Fruit fly (Drosophila melanogaster): ENCODE data around the gene Sry-beta.
A peak's percentile ranks its signal among the peaks of the same experiment; 100 is the strongest.

Gene Sry-beta

DNA sequence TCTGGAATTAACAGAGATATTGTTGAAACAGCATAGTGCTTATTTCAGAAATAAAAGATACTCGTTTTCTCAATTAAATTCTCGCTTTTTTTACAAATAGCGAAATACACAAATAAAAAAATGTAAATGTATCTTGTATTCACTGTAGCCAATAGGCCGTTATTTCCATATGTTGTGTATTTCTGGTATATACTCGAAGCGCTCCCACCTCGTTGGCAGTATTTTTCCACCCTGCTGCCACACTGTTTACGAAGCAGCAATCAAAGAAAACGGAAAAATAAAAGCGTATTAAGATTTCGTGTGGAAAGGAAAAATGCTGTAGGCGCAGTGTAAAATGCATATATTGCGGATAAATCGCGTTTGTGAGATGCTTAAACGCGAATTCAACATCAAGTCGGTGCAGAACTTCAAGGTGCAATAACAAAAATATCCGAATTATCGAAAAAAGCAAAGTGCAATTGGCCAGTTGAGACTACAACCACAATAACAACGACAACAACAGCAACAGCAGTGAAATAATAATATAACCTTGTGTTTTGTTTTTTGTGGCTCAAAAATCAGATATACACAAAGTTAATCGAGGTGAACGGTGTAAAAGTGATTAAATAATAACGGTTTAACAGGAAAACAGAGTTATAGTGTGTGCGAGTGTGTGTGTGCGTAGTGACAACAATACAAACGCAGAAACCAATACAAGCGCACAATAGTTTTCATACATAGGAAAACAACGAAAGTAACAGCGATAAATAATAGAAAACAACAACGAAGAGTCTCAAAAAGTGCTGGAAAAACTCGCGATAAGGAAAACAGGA is 18.7 kb downstream of the Sry-beta start, which contains the start of gene sima (continued):
- TF ChIP-seq wor (GFP tag; IDR thresholded peaks at IDR 0.05) (no peak), eyg (GFP tag; optimal IDR thresholded peaks at IDR 0.05) (peak; percentile 35), Fer3 (tag; optimal IDR thresholded peaks at IDR 0.05) (peak; percentile 12), Lim3 (GFP tag; IDR thresholded peaks at IDR 0.05) (no peak), CG16863 (GFP tag; optimal IDR thresholded peaks at IDR 0.05) (peak; percentile 23), CG31441 (GFP tag; IDR thresholded peaks at IDR 0.05) (no peak), HLH4C (GFP tag; IDR thresholded peaks at IDR 0.05; ENCODE audit: partially characterized antibody) (no peak), CG4820 (GFP tag; optimal IDR thresholded peaks at IDR 0.05) (peak; percentile 8), CG12071 (GFP tag; optimal IDR thresholded peaks at IDR 0.05) (peak; percentile 1), CG7271 (tag; optimal IDR thresholded peaks at IDR 0.05) (peak; percentile 14), Camta (GFP tag; optimal IDR thresholded peaks at IDR 0.05) (peak; percentile 30), Lpt (GFP tag; optimal IDR thresholded peaks at IDR 0.05) (no peak), ac (GFP tag; optimal IDR thresholded peaks at IDR 0.05) (no peak), maf-S (GFP tag; optimal IDR thresholded peaks at IDR 0.05) (peak; percentile 55), CG9932 (GFP tag; IDR thresholded peaks at IDR 0.05) (peak; percentile 63), CG7928 (GFP tag; optimal IDR thresholded peaks at IDR 0.05) (no peak), CG15696 (tag; optimal IDR thresholded peaks at IDR 0.05) (no peak), CG32532 (GFP tag; IDR thresholded peaks at IDR 0.05) (peak; percentile 61), Opbp (GFP tag; IDR thresholded peaks at IDR 0.05; ENCODE audit: partially characterized antibody) (no peak), CrebB (tag; optimal IDR thresholded peaks at IDR 0.05) (no peak), CG10565 (GFP tag; optimal IDR thresholded peaks at IDR 0.05) (no peak), peb (GFP tag; IDR thresholded peaks at IDR 0.05) (no peak), sr (GFP tag; IDR thresholded peaks at IDR 0.05) (no peak), CG17802 (tag; optimal IDR thresholded peaks at IDR 0.05) (no peak), Spps (tag; optimal IDR thresholded peaks at IDR 0.05) (no peak), Pdp1 (GFP tag; optimal IDR thresholded peaks at IDR 0.05) (peak; percentile 16 to 61), CG34224 (GFP tag; IDR thresholded peaks at IDR 0.05; ENCODE audit: partially characterized antibody) (no peak), Dref (GFP tag; IDR thresholded peaks at IDR 0.05) (no peak), CG9876 (GFP tag; optimal IDR thresholded peaks at IDR 0.05) (no peak), CG6813 (GFP tag; optimal IDR thresholded peaks at IDR 0.05) (no peak), Hr78 (GFP tag; optimal IDR thresholded peaks at IDR 0.05) (no peak), NC2α (GFP tag; optimal IDR thresholded peaks at IDR 0.05) (no peak), sisA (GFP tag; IDR thresholded peaks at IDR 0.05) (no peak), jigr1 (GFP tag; IDR thresholded peaks at IDR 0.05) (no peak), CG30431 (GFP tag; optimal IDR thresholded peaks at IDR 0.05) (no peak), H15 (GFP tag; IDR thresholded peaks at IDR 0.05) (no peak), bigmax (GFP tag; optimal IDR thresholded peaks at IDR 0.05) (no peak), Taf1 (GFP tag; IDR thresholded peaks at IDR 0.05) (0 out of 2 replicates have a peak, but pooled peaks have one; percentile 33), aop (GFP tag; IDR thresholded peaks at IDR 0.05) (no peak), tio (GFP tag; optimal IDR thresholded peaks at IDR 0.05) (no peak), CG6689 (GFP tag; IDR thresholded peaks at IDR 0.05) (no peak), CG15479 (GFP tag; optimal IDR thresholded peaks at IDR 0.05) (no peak), ATbp (GFP tag; optimal IDR thresholded peaks at IDR 0.05) (no peak), chm (GFP tag; IDR thresholded peaks at IDR 0.05) (peak; percentile 48; the same call in 1 of the 2 replicates), CG15514 (GFP tag; optimal IDR thresholded peaks at IDR 0.05) (peak; percentile 57), CG6765 (GFP tag; optimal IDR thresholded peaks at IDR 0.05) (peak; percentile 37), Aef1 (GFP tag; IDR thresholded peaks at IDR 0.05) (no peak), CG17612 (GFP tag; IDR thresholded peaks at IDR 0.05) (no peak), CG3281 (GFP tag; optimal IDR thresholded peaks at IDR 0.05) (no peak), GATAe (GFP tag; conservative IDR thresholded peaks at IDR 0.05) (no peak)

All from whole organism, embryonic.